Worm (Caenorhabditis elegans): ENCODE data around the gene sli-1.

DNA sequence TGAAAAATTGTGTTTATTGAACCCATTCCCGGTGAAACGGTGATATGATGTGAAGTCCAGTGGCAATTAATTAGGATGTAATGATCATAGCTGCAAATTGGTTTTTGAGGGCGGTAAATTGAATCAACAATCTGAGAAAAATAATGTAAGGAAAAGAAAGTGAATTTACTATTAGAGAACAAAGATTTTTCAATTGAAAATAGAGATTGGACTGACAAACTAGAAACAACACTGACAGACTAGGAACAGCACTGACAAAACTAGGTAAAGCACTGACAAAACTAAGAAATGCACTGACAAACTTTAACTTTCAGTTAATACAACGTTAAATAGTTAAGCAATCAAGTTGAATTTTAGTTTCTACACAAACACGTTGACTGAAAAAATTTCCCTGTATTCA lies at the start of gene sli-1:
- no peak for TF ChIP-seq ama-1 (optimal IDR thresholded peaks at IDR 0.05)
- TF ChIP-seq dve-1 (tag; optimal IDR thresholded peaks at IDR 0.05), result no peak
- no peak for TF ChIP-seq unc-86 (tag; optimal IDR thresholded peaks at IDR 0.05)
- TF ChIP-seq ahr-1 (tag; optimal IDR thresholded peaks at IDR 0.05), result no peak
- TF ChIP-seq pros-1 (tag; optimal IDR thresholded peaks at IDR 0.05), result no peak
- no peak for TF ChIP-seq fkh-10 (GFP tag; optimal IDR thresholded peaks at IDR 0.05)
- no peak for TF ChIP-seq pqm-1 (tag; optimal IDR thresholded peaks at IDR 0.05)
- no peak for TF ChIP-seq ceh-19 (GFP tag; optimal IDR thresholded peaks at IDR 0.05)
- no peak for TF ChIP-seq madf-2 (tag; optimal IDR thresholded peaks at IDR 0.05)
- TF ChIP-seq sox-2 (GFP tag; IDR thresholded peaks at IDR 0.05), result no peak
- TF ChIP-seq F13H6.1 (tag; optimal IDR thresholded peaks at IDR 0.05), result no peak
- no peak for TF ChIP-seq elt-2 (tag; optimal IDR thresholded peaks at IDR 0.05)
- TF ChIP-seq hlh-30 (tag; optimal IDR thresholded peaks at IDR 0.05; ENCODE audit: insufficient read depth), result no peak
- TF ChIP-seq ceh-24 (tag; optimal IDR thresholded peaks at IDR 0.05), result no peak

Measured in whole organism, late embryonic.